ENCODE assay signal across 2 worm cellular contexts in the genomic region with DNA sequence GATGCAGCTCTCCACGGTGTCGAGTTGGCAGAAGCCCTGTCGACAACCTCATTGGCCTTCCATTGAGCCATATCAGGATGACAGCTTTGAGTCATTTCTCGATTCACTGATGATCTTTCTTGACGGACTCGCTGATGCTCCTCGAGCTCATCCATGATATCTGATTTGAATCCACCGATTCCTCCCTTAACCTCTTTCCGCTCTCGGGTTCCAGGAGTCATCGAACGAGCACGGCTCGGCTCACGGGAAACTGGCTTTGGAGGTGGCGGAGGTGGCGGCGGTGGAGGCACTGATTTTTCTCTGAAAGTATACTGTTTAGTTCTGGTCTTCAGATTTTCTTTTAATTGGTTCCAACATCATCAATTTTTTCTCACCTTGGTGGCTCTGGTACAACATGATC.
TF ChIP-seq lines count a peak whose summit lies in the region.

No protein-coding gene starts in this region.

TF ChIP-seq in whole organism, L4 larva, 104 proteins besides CTCF, POLR2A, EP300 and RAD21:
- TF ChIP-seq aha-1 (tag; lab: Kevin White, UChicago) (peak; percentile 25), set-16 (GFP tag; IDR thresholded peaks at IDR 0.05; lab: Robert Waterston, UW) (peak; percentile 60; the same call in 1 of the 2 replicates), nhr-41 (GFP tag; IDR thresholded peaks at IDR 0.05; lab: Robert Waterston, UW) (no peak)

TF ChIP-seq in whole organism, young adult, 124 proteins besides CTCF, POLR2A, EP300 and RAD21:
- TF ChIP-seq zfh-2 (GFP tag; conservative IDR thresholded peaks at IDR 0.05; lab: Robert Waterston, UW): peak; percentile 65; the same call in 1 of the 2 replicates
- no peak for TF ChIP-seq hlh-26 (GFP tag; conservative IDR thresholded peaks at IDR 0.05; lab: Robert Waterston, UW)
TF ChIP-seq in whole organism, young adult: peak in this region for 1.
